Worm (Caenorhabditis elegans): ENCODE measurements around the gene aat-8.

DNA sequence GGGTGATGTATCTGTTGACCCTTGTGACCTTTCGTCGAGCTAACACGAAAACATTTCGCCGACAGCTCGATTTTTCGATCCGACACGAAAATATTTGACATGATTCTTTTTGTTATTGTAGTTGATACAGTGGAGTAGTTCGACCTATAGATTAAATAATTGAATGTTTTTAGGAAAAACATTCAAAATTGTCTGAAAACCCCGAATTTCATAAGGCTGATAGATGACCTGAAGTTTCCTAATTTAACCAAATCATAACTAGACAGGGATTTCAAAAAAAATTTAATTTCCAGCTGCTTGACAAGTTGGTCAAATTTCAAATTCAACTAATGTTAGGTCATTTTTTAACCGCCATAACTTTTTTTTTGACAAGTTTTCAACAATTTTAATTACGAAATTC, 29.8 kb downstream of the aat-8 start, which contains the start of gene cal-3:
- TF ChIP-seq dve-1 (tag; optimal IDR thresholded peaks at IDR 0.05) = no peak
- TF ChIP-seq unc-55 (GFP tag; optimal IDR thresholded peaks at IDR 0.05) = no peak
- no peak for TF ChIP-seq madf-2 (tag; optimal IDR thresholded peaks at IDR 0.05)
- no peak for TF ChIP-seq gmeb-2 (tag; optimal IDR thresholded peaks at IDR 0.05)
- TF ChIP-seq ceh-6 (GFP tag; optimal IDR thresholded peaks at IDR 0.05) = no peak
- TF ChIP-seq fkh-10 (GFP tag; optimal IDR thresholded peaks at IDR 0.05) = no peak
- no peak for TF ChIP-seq elt-4 (tag; optimal IDR thresholded peaks at IDR 0.05)
- TF ChIP-seq che-1 (tag; optimal IDR thresholded peaks at IDR 0.05) = no peak
- TF ChIP-seq pqm-1 (tag; optimal IDR thresholded peaks at IDR 0.05) = no peak
- no peak for TF ChIP-seq elt-2 (tag; optimal IDR thresholded peaks at IDR 0.05)

Measured in whole organism, late embryonic.